Worm (Caenorhabditis elegans) whole organism, early embryonic: ENCODE data around the gene ZK1290.14.
A peak's percentile ranks its signal among the peaks of the same experiment; 100 is the strongest.

Experiments
- F13C5.2 ChIP-seq: sonication (generic microtip); optimal IDR thresholded peaks from 2 replicates; lab custom pipeline; 2017; ENCODE audit warnings: mild to moderate bottlenecking, missing genetic modification characterization, inconsistent platforms, missing compliant biosample characterization
- ama-1 ChIP-seq: fragments of 150-350 bp; optimal IDR thresholded peaks from 2 replicates; lab custom pipeline; 2014
- ceh-13 ChIP-seq: fragments of 200-800 bp; sonication (Bioruptor generic); optimal IDR thresholded peaks from 2 replicates; lab custom pipeline; 2018; ENCODE audit warnings: mild to moderate bottlenecking, missing genetic modification characterization, missing compliant biosample characterization
- flt-1 ChIP-seq: fragments of 200-800 bp; sonication (Bioruptor generic); IDR thresholded peaks from 2 replicates; pipeline ENCODE4 v1.3.6; 2022; ENCODE audit warnings: missing genetic modification characterization, missing compliant biosample characterization
- hmbx-1 ChIP-seq: sonication (generic microtip); optimal IDR thresholded peaks from 2 replicates; lab custom pipeline; 2016; ENCODE audit warnings: mild to moderate bottlenecking, missing genetic modification characterization, missing compliant biosample characterization
- hmg-4 ChIP-seq: fragments of 200-800 bp; sonication (Bioruptor generic); optimal IDR thresholded peaks from 2 replicates; lab custom pipeline; 2018; ENCODE audit warnings: mild to moderate bottlenecking, missing genetic modification characterization, missing compliant biosample characterization
- hnd-1 ChIP-seq: sonication (generic microtip); optimal IDR thresholded peaks from 2 replicates; lab custom pipeline; 2016; ENCODE audit warnings: missing genetic modification characterization, missing compliant biosample characterization
- pes-1 ChIP-seq: fragments of 200-800 bp; sonication (Bioruptor generic); IDR thresholded peaks from 2 replicates; pipeline ENCODE4 v1.3.6; 2022; ENCODE audit warnings: missing genetic modification reagents, missing genetic modification characterization, missing compliant biosample characterization
- scrt-1 ChIP-seq: fragments of 200-800 bp; sonication (Bioruptor generic); IDR thresholded peaks from 2 replicates; pipeline ENCODE4 v1.3.6; 2022; ENCODE audit warnings: missing genetic modification characterization, missing compliant biosample characterization
- tbx-37 ChIP-seq: fragments of 200-800 bp; sonication (Bioruptor generic); conservative IDR thresholded peaks from 2 replicates; pipeline ENCODE4 v1.3.6; 2022; ENCODE audit warnings: missing genetic modification reagents, missing genetic modification characterization, missing compliant biosample characterization
- tra-4 ChIP-seq: sonication (generic microtip); optimal IDR thresholded peaks from 2 replicates; lab custom pipeline; 2017; ENCODE audit warnings: missing genetic modification characterization, missing compliant biosample characterization

DNA sequence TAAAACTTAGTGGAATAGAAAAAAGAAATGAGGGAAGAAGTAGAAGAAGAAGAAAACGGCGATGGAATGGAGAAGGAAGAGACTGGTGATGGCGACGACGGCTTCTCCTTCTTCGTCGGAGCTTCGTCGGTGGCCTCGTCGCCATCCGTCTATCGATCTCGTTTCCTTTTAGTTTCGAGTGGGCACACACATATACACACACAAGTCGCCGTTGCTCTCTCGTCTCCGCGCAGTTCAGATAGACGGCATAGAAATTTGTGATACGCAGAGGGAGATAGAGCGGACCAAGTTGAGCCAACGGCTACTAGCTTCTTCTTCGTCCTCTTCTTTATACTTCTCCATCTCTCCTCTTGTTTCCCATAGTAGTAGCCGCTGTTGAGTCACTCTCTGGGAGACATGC lies 37.8 kb upstream of the ZK1290.14 start:
- no peak for TF ChIP-seq F13C5.2 (tag; lab: Kevin White, UChicago)
- TF ChIP-seq hnd-1 (tag; lab: Kevin White, UChicago): no peak
- TF ChIP-seq flt-1 (GFP tag; lab: Robert Waterston, UW): no peak
- TF ChIP-seq ceh-13 (GFP tag; lab: Kevin White, UChicago): no peak
- no peak for TF ChIP-seq pes-1
- no peak for TF ChIP-seq tbx-37
- TF ChIP-seq scrt-1 (GFP tag; lab: Robert Waterston, UW): 0 out of 2 replicates have a peak, but pooled peaks have one; percentile 28
- no peak for TF ChIP-seq ama-1 (lab: Kevin White, UChicago)
- no peak for TF ChIP-seq tra-4 (tag; lab: Kevin White, UChicago)
- TF ChIP-seq hmg-4 (GFP tag; lab: Kevin White, UChicago): peak; percentile 26
- no peak for TF ChIP-seq hmbx-1 (tag; lab: Kevin White, UChicago)
